Worm (Caenorhabditis elegans) whole organism, young adult: ENCODE measurements around the gene str-175.

Source experiments
- F10E7.11 ChIP-seq: sonication (generic microtip); optimal IDR thresholded peaks from 2 replicates; lab custom pipeline; 2017; ENCODE audit warnings: mild to moderate bottlenecking, missing genetic modification characterization, moderate library complexity, missing compliant biosample characterization
- F23B12.7 ChIP-seq: sonication (generic microtip); optimal IDR thresholded peaks from 2 replicates; lab custom pipeline; 2017; ENCODE audit warnings: missing genetic modification characterization, mild to moderate bottlenecking, missing compliant biosample characterization, antibody characterized with exemption, moderate library complexity; ENCODE audit not compliant: insufficient read depth
- F37B4.10 ChIP-seq: fragments of 200-800 bp; sonication (Bioruptor generic); IDR thresholded peaks from 2 replicates; pipeline ENCODE4 v1.3.6; 2022; ENCODE audit warnings: missing genetic modification characterization, missing compliant biosample characterization
- F57A8.1 ChIP-seq: fragments of 200-800 bp; sonication (Bioruptor generic); optimal IDR thresholded peaks from 2 replicates; lab custom pipeline; 2018; ENCODE audit warnings: mild to moderate bottlenecking, missing genetic modification characterization, moderate library complexity, missing compliant biosample characterization
- Y56A3A.18 ChIP-seq: fragments of 200-800 bp; sonication (Bioruptor generic); IDR thresholded peaks from 2 replicates; pipeline ENCODE4 v1.3.6; 2022; ENCODE audit warnings: missing genetic modification reagents, missing genetic modification characterization, missing compliant biosample characterization
- Y79H2A.3 ChIP-seq: fragments of 200-800 bp; sonication (Bioruptor generic); conservative IDR thresholded peaks from 2 replicates; pipeline ENCODE4 v1.3.6; 2022; ENCODE audit warnings: missing genetic modification reagents, missing genetic modification characterization, missing compliant biosample characterization
- Y95B8A.8 ChIP-seq: fragments of 200-800 bp; sonication (Bioruptor generic); IDR thresholded peaks from 2 replicates; pipeline ENCODE4 v1.3.6; 2022; ENCODE audit warnings: missing genetic modification reagents, missing genetic modification characterization, missing compliant biosample characterization
- akir-1 ChIP-seq: fragments of 200-800 bp; sonication (Bioruptor generic); optimal IDR thresholded peaks from 2 replicates; lab custom pipeline; 2018; ENCODE audit warnings: mild to moderate bottlenecking, missing genetic modification characterization, moderate library complexity, missing compliant biosample characterization
- aptf-3 ChIP-seq: fragments of 200-800 bp; sonication (Bioruptor generic); IDR thresholded peaks from 2 replicates; pipeline ENCODE4 v1.3.6; 2022; ENCODE audit warnings: missing genetic modification characterization, missing compliant biosample characterization
- athp-1 ChIP-seq: sonication (generic microtip); optimal IDR thresholded peaks from 2 replicates; lab custom pipeline; 2017; ENCODE audit warnings: mild to moderate bottlenecking, missing genetic modification characterization, missing compliant biosample characterization
- attf-5 ChIP-seq: fragments of 200-800 bp; sonication (Bioruptor generic); optimal IDR thresholded peaks from 2 replicates; lab custom pipeline; 2018; ENCODE audit warnings: mild to moderate bottlenecking, missing genetic modification characterization, missing compliant biosample characterization
- attf-6 ChIP-seq: fragments of 200-800 bp; sonication (Bioruptor generic); IDR thresholded peaks from 2 replicates; pipeline ENCODE4 v1.3.6; 2022; ENCODE audit warnings: missing genetic modification reagents, missing genetic modification characterization, missing compliant biosample characterization
- bed-1 ChIP-seq: fragments of 200-800 bp; sonication (Bioruptor generic); IDR thresholded peaks from 2 replicates; pipeline ENCODE4 v1.3.6; 2022; ENCODE audit warnings: missing genetic modification reagents, missing genetic modification characterization, missing compliant biosample characterization
- bed-2 ChIP-seq: fragments of 200-800 bp; sonication (Bioruptor generic); IDR thresholded peaks from 2 replicates; pipeline ENCODE4 v1.3.6; 2022; ENCODE audit warnings: missing genetic modification reagents, missing genetic modification characterization, missing compliant biosample characterization
- cebp-1 ChIP-seq, 2 experiments: fragments of 200-800 bp in 1 of 2; sonication (Bioruptor generic) in 1 of 2; sonication (generic microtip) in 1 of 2; IDR thresholded peaks in 1 of 2; optimal IDR thresholded peaks in 1 of 2; 2 replicates each; pipeline versions ENCODE4 v1.3.6 to Lab custom; 2017 to 2022; ENCODE audit warnings: missing compliant biosample characterization in 2 of 2, missing genetic modification characterization in 2 of 2, mild to moderate bottlenecking in 1 of 2, missing genetic modification reagents in 1 of 2, moderate library complexity in 1 of 2
- ceh-79 ChIP-seq: sonication (generic microtip); optimal IDR thresholded peaks from 2 replicates; lab custom pipeline; 2017; ENCODE audit warnings: mild to moderate bottlenecking, missing genetic modification characterization, missing compliant biosample characterization
- ceh-91 ChIP-seq: fragments of 200-800 bp; sonication (Bioruptor generic); IDR thresholded peaks from 2 replicates; pipeline ENCODE4 v1.3.6; 2022; ENCODE audit warnings: missing genetic modification reagents, missing genetic modification characterization, missing compliant biosample characterization
- chd-7 ChIP-seq: sonication (generic microtip); optimal IDR thresholded peaks from 2 replicates; lab custom pipeline; 2016; ENCODE audit warnings: mild to moderate bottlenecking, missing genetic modification characterization, moderate library complexity, missing compliant biosample characterization
- dox-1 ChIP-seq: fragments of 200-800 bp; sonication (Bioruptor generic); IDR thresholded peaks from 2 replicates; pipeline ENCODE4 v1.3.6; 2022; ENCODE audit warnings: missing genetic modification reagents, missing genetic modification characterization, missing compliant biosample characterization
- egl-44 ChIP-seq: fragments of 200-800 bp; sonication (Bioruptor generic); IDR thresholded peaks from 2 replicates; pipeline ENCODE4 v1.3.6; 2022; ENCODE audit warnings: missing genetic modification reagents, missing genetic modification characterization, missing compliant biosample characterization
- fkh-3 ChIP-seq: sonication (generic microtip); optimal IDR thresholded peaks from 2 replicates; lab custom pipeline; 2016; ENCODE audit warnings: mild to moderate bottlenecking, missing genetic modification characterization, missing compliant biosample characterization
- hmg-1.2 ChIP-seq: fragments of 200-800 bp; sonication (Bioruptor generic); IDR thresholded peaks from 2 replicates; pipeline ENCODE4 v1.3.6; 2022; ENCODE audit warnings: missing genetic modification reagents, missing genetic modification characterization, missing compliant biosample characterization
- hsf-1 ChIP-seq: fragments of 200-800 bp; sonication (Bioruptor generic); IDR thresholded peaks from 2 replicates; pipeline ENCODE4 v1.3.6; 2022; ENCODE audit warnings: missing genetic modification reagents, missing genetic modification characterization, missing compliant biosample characterization
- lin-26 ChIP-seq: fragments of 200-800 bp; sonication (Bioruptor generic); IDR thresholded peaks from 2 replicates; pipeline ENCODE4 v1.3.6; 2022; ENCODE audit warnings: missing genetic modification reagents, missing genetic modification characterization, missing compliant biosample characterization
- lin-54 ChIP-seq: fragments of 200-800 bp; sonication (Bioruptor generic); optimal IDR thresholded peaks from 2 replicates; lab custom pipeline; 2018; ENCODE audit warnings: mild to moderate bottlenecking, missing genetic modification characterization, missing compliant biosample characterization
- madf-3 ChIP-seq: fragments of 200-800 bp; sonication (Bioruptor generic); IDR thresholded peaks from 2 replicates; pipeline ENCODE4 v1.3.6; 2022; ENCODE audit warnings: missing genetic modification reagents, missing genetic modification characterization, missing compliant biosample characterization
- madf-8 ChIP-seq: fragments of 200-800 bp; sonication (Bioruptor generic); conservative IDR thresholded peaks from 2 replicates; pipeline ENCODE4 v1.3.6; 2022; ENCODE audit warnings: missing genetic modification reagents, missing genetic modification characterization, missing compliant biosample characterization
- nfya-1 ChIP-seq: sonication (generic microtip); optimal IDR thresholded peaks from 2 replicates; lab custom pipeline; 2017; ENCODE audit warnings: antibody characterized with exemption, missing compliant biosample characterization, missing genetic modification characterization, borderline replicate concordance; ENCODE audit not compliant: insufficient read depth
- nfya-2 ChIP-seq: fragments of 200-800 bp; sonication (Bioruptor generic); IDR thresholded peaks from 2 replicates; pipeline ENCODE4 v1.3.6; 2022; ENCODE audit warnings: missing genetic modification reagents, missing genetic modification characterization, missing compliant biosample characterization
- nhr-179 ChIP-seq: sonication (generic microtip); optimal IDR thresholded peaks from 2 replicates; lab custom pipeline; 2016; ENCODE audit warnings: mild to moderate bottlenecking, missing genetic modification characterization, missing compliant biosample characterization
- nhr-27 ChIP-seq: fragments of 200-800 bp; sonication (Bioruptor generic); optimal IDR thresholded peaks from 2 replicates; lab custom pipeline; 2018; ENCODE audit warnings: mild to moderate bottlenecking, missing genetic modification characterization, moderate library complexity, missing compliant biosample characterization
- nhr-80 ChIP-seq: sonication (generic microtip); optimal IDR thresholded peaks from 2 replicates; lab custom pipeline; 2016; ENCODE audit warnings: missing genetic modification characterization, missing compliant biosample characterization
- nhr-90 ChIP-seq: sonication (generic microtip); optimal IDR thresholded peaks from 2 replicates; lab custom pipeline; 2016; ENCODE audit warnings: missing genotype, mild to moderate bottlenecking, missing genetic modification characterization, missing compliant biosample characterization
- rcor-1 ChIP-seq: fragments of 200-800 bp; sonication (Bioruptor generic); IDR thresholded peaks from 2 replicates; pipeline ENCODE4 v1.3.6; 2022; ENCODE audit warnings: missing genetic modification reagents, missing genetic modification characterization, missing compliant biosample characterization
- repo-1 ChIP-seq: sonication (generic microtip); optimal IDR thresholded peaks from 2 replicates; lab custom pipeline; 2017; ENCODE audit warnings: mild to moderate bottlenecking, missing genetic modification characterization, missing compliant biosample characterization
- snpc-1.3 ChIP-seq: sonication (generic microtip); optimal IDR thresholded peaks from 2 replicates; lab custom pipeline; 2017; ENCODE audit warnings: missing genetic modification characterization, mild to moderate bottlenecking, missing compliant biosample characterization, antibody characterized with exemption, moderate library complexity, missing genotype, missing genetic modification reagents; ENCODE audit not compliant: insufficient read depth
- snpc-3.4 ChIP-seq: sonication (generic microtip); optimal IDR thresholded peaks from 2 replicates; lab custom pipeline; 2017; ENCODE audit warnings: missing genetic modification characterization, mild to moderate bottlenecking, missing compliant biosample characterization, antibody characterized with exemption, moderate library complexity, missing genotype, missing genetic modification reagents
- somi-1 ChIP-seq: fragments of 200-800 bp; sonication (Bioruptor generic); optimal IDR thresholded peaks from 2 replicates; lab custom pipeline; 2018; ENCODE audit warnings: mild to moderate bottlenecking, missing genetic modification characterization, missing compliant biosample characterization
- sptf-2 ChIP-seq: fragments of 200-800 bp; sonication (Bioruptor generic); optimal IDR thresholded peaks from 2 replicates; lab custom pipeline; 2018; ENCODE audit warnings: mild to moderate bottlenecking, missing genetic modification characterization, missing compliant biosample characterization
- unc-130 ChIP-seq: sonication (generic microtip); optimal IDR thresholded peaks from 2 replicates; lab custom pipeline; 2016; ENCODE audit warnings: missing genetic modification reagents, missing genetic modification characterization, missing compliant biosample characterization
- zim-3 ChIP-seq: sonication (generic microtip); optimal IDR thresholded peaks from 2 replicates; lab custom pipeline; 2017; ENCODE audit warnings: mild to moderate bottlenecking, missing genetic modification characterization, moderate library complexity, missing compliant biosample characterization
- ztf-25 ChIP-seq: fragments of 200-800 bp; sonication (Bioruptor generic); IDR thresholded peaks from 2 replicates; pipeline ENCODE4 v1.3.6; 2022; ENCODE audit warnings: missing genetic modification reagents, missing genetic modification characterization, missing compliant biosample characterization
- ztf-28 ChIP-seq: fragments of 200-800 bp; sonication (Bioruptor generic); IDR thresholded peaks from 2 replicates; pipeline ENCODE4 v1.3.6; 2022; ENCODE audit warnings: missing genetic modification reagents, missing genetic modification characterization, missing compliant biosample characterization
- ztf-6 ChIP-seq: fragments of 200-800 bp; sonication (Bioruptor generic); IDR thresholded peaks from 2 replicates; pipeline ENCODE4 v1.3.6; 2022; ENCODE audit warnings: missing genetic modification reagents, missing genetic modification characterization, missing compliant biosample characterization

The str-175 gene

ce11 chrIV:4856195-4856594, 14.3 kb downstream of the str-175 start, which contains the start of gene Y17G9A.2:
Y17G9A.2 (minus strand) TSS chrIV:4856295.
- TF ChIP-seq hsf-1 (GFP tag; lab: Robert Waterston, UW) (no peak), cebp-1 (GFP tag; IDR thresholded peaks at IDR 0.05; lab: Robert Waterston, UW) (no peak), cebp-1 (tag; optimal IDR thresholded peaks at IDR 0.05; lab: Kevin White, UChicago) (no peak), aptf-3 (GFP tag; lab: Robert Waterston, UW) (no peak), athp-1 (tag; lab: Kevin White, UChicago) (no peak), chd-7 (tag; lab: Kevin White, UChicago) (no peak), sptf-2 (GFP tag; lab: Kevin White, UChicago) (no peak), snpc-1.3 (tag; lab: Kevin White, UChicago) (no peak), ceh-91 (GFP tag; lab: Robert Waterston, UW) (no peak), ztf-25 (GFP tag; lab: Robert Waterston, UW) (no peak), dox-1 (GFP tag; lab: Robert Waterston, UW) (no peak), bed-1 (no peak), madf-8 (GFP tag; lab: Robert Waterston, UW) (no peak), lin-54 (GFP tag; lab: Kevin White, UChicago) (no peak), akir-1 (GFP tag; lab: Kevin White, UChicago) (no peak)

- TF ChIP-seq F23B12.7 (tag; lab: Kevin White, UChicago) (no peak), Y79H2A.3 (GFP tag; lab: Robert Waterston, UW) (no peak), hsf-1 (GFP tag; lab: Robert Waterston, UW) (no peak), hmg-1.2 (GFP tag; lab: Robert Waterston, UW) (no peak; the same call in 1 of the 2 replicates), snpc-3.4 (no peak), ztf-6 (GFP tag; lab: Robert Waterston, UW) (no peak), Y95B8A.8 (GFP tag; lab: Robert Waterston, UW) (no peak), nhr-90 (no peak), ceh-79 (tag; lab: Kevin White, UChicago) (no peak), zim-3 (tag; lab: Kevin White, UChicago) (no peak), nhr-27 (tag; lab: Kevin White, UChicago) (no peak), ztf-28 (GFP tag; lab: Robert Waterston, UW) (no peak), F57A8.1 (GFP tag; lab: Kevin White, UChicago) (no peak), nfya-2 (no peak)
Observed at ce11 chrIV:4846793-4847192, 23.7 kb downstream of the str-175 start, which contains the start of gene tat-2. tat-2 (minus strand) TSS chrIV:4846893.

- TF ChIP-seq nhr-80 (tag; lab: Kevin White, UChicago) (peak; percentile 61), attf-5 (GFP tag; lab: Kevin White, UChicago) (no peak)
Observed at ce11 chrIV:4842030-4842429, 28.4 kb downstream of the str-175 start.

ce11 chrIV:4829641-4830040, 40.8 kb downstream of the str-175 start:
- no peak for TF ChIP-seq fkh-3 (tag; lab: Kevin White, UChicago)
- no peak for TF ChIP-seq Y56A3A.18 (GFP tag; lab: Robert Waterston, UW)
- no peak for TF ChIP-seq nhr-80 (tag; lab: Kevin White, UChicago)
- TF ChIP-seq repo-1 = no peak
- TF ChIP-seq F10E7.11 (tag; lab: Kevin White, UChicago) = no peak
- TF ChIP-seq somi-1 (GFP tag; lab: Kevin White, UChicago) = no peak
- no peak for TF ChIP-seq lin-26 (GFP tag; lab: Robert Waterston, UW)
- no peak for TF ChIP-seq nhr-179 (tag; lab: Kevin White, UChicago)
- TF ChIP-seq bed-2 (GFP tag; lab: Robert Waterston, UW) = no peak
- no peak for TF ChIP-seq rcor-1 (GFP tag; lab: Robert Waterston, UW)
- no peak for TF ChIP-seq nfya-1
- no peak for TF ChIP-seq egl-44
- no peak for TF ChIP-seq hsf-1 (GFP tag; lab: Robert Waterston, UW)
- TF ChIP-seq attf-6 (GFP tag; lab: Robert Waterston, UW) = no peak
- TF ChIP-seq F37B4.10 (GFP tag; lab: Robert Waterston, UW) = no peak
- no peak for TF ChIP-seq unc-130 (GFP tag; lab: Kevin White, UChicago)
- TF ChIP-seq madf-3 (GFP tag; lab: Robert Waterston, UW) = no peak
